Worm (Caenorhabditis elegans) whole organism, L4 larva: ENCODE results near the gene R13A1.3.

ENCODE experiments used
- ZK546.5 ChIP-seq, 2 experiments: sonication (generic microtip); optimal IDR thresholded peaks; 2 replicates each; lab custom pipeline; 2017; ENCODE audit warnings: missing biosample characterization in 2 of 2, missing genetic modification characterization in 2 of 2
- ces-1 ChIP-seq: fragments of 150-350 bp; sonication (generic microtip); optimal IDR thresholded peaks from 4 replicates; lab custom pipeline; 2014; ENCODE audit warnings: missing biosample characterization, missing genetic modification reagents, missing genetic modification characterization
- fos-1 ChIP-seq: fragments of 150-350 bp; optimal IDR thresholded peaks from 2 replicates; lab custom pipeline; 2014; ENCODE audit warnings: missing biosample characterization, missing genetic modification characterization
- lin-15B ChIP-seq: fragments of 150-350 bp; sonication (generic microtip); optimal IDR thresholded peaks from 3 replicates; lab custom pipeline; 2014; ENCODE audit warnings: missing biosample characterization, missing genetic modification characterization
- lsy-2 ChIP-seq, 2 experiments: fragments of 150-350 bp in 1 of 2; sonication (generic microtip) in 1 of 2; optimal IDR thresholded peaks; 2 replicates each; lab custom pipeline; 2014 to 2017; ENCODE audit warnings: missing biosample characterization in 2 of 2, missing genetic modification characterization in 2 of 2
- mxl-2 ChIP-seq: fragments of 200-800 bp; sonication (Bioruptor generic); conservative IDR thresholded peaks from 2 replicates; pipeline ENCODE4 v1.3.6; 2022; ENCODE audit warnings: missing genetic modification reagents, missing genetic modification characterization, missing compliant biosample characterization
- nhr-25 ChIP-seq: sonication (generic microtip); optimal IDR thresholded peaks from 2 replicates; lab custom pipeline; 2017; ENCODE audit warnings: missing genetic modification characterization, mild to moderate bottlenecking, missing compliant biosample characterization, antibody characterized with exemption, moderate library complexity, borderline replicate concordance; ENCODE audit not compliant: insufficient read depth

- TF ChIP-seq nhr-25 (tag; lab: Kevin White, UChicago) (no peak), fos-1 (tag; lab: Kevin White, UChicago) (no peak), lsy-2 (tag; optimal IDR thresholded peaks at IDR 0.05; lab: Kevin White, UChicago) (no peak), ZK546.5 (tag; optimal IDR thresholded peaks at IDR 0.05; lab: Kevin White, UChicago) (no peak), ces-1 (GFP tag; lab: Kevin White, UChicago) (no peak), mxl-2 (no peak), lin-15B (tag; lab: Kevin White, UChicago) (no peak)
Observed at ce11 chrIV:7216210-7216609, 12.4 kb downstream of the R13A1.3 start.
